Worm (Caenorhabditis elegans): ENCODE results near the gene R02D5.9.

DNA sequence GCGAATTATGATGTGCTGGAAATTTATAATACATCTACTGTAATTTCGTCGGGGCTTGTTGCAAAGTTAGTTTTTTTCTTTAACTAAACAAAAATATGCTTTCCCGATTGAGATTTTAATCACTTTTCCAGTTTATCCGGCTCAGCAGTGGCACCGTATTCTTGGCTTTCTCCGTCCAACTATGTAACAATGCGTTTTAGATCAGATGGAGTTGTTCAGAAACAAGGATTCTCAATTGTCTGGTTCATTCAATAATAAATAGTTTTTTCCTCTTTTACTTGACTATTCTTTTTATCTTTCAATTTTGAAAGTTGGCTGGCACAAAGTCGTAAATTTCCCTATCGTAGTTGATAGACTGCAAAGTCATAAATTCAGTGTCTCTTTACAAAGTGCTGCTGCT, 36.8 kb downstream of the R02D5.9 start, which contains the start of gene clec-56:
- TF ChIP-seq drap-1 (GFP tag; optimal IDR thresholded peaks at IDR 0.05), result no peak
- no peak for TF ChIP-seq ham-2 (GFP tag; optimal IDR thresholded peaks at IDR 0.05)
- TF ChIP-seq cnd-1 (tag; optimal IDR thresholded peaks at IDR 0.05), result no peak

Data from whole organism, mixed stage, embryonic.